Worm (Caenorhabditis elegans) whole organism, late embryonic: Measurements from ENCODE around the gene H27A22.1.

ENCODE experiments used
- ahr-1 ChIP-seq: sonication (generic microtip); optimal IDR thresholded peaks from 2 replicates; lab custom pipeline; 2016; ENCODE audit warnings: missing genetic modification characterization, missing compliant biosample characterization
- ceh-24 ChIP-seq: sonication (generic microtip); optimal IDR thresholded peaks from 2 replicates; lab custom pipeline; 2016; ENCODE audit warnings: mild to moderate bottlenecking, missing genetic modification characterization, missing compliant biosample characterization
- ceh-30 ChIP-seq: fragments of 150-350 bp; optimal IDR thresholded peaks from 2 replicates; lab custom pipeline; 2014; ENCODE audit warnings: missing biosample characterization, missing genetic modification characterization
- elt-4 ChIP-seq: sonication (generic microtip); optimal IDR thresholded peaks from 2 replicates; lab custom pipeline; 2016; ENCODE audit warnings: missing genetic modification characterization, missing compliant biosample characterization
- fkh-6 ChIP-seq: sonication (generic microtip); optimal IDR thresholded peaks from 2 replicates; lab custom pipeline; 2016; ENCODE audit warnings: missing genetic modification characterization, missing compliant biosample characterization
- lim-6 ChIP-seq: sonication (generic microtip); optimal IDR thresholded peaks from 2 replicates; lab custom pipeline; 2016; ENCODE audit warnings: missing genetic modification characterization, missing compliant biosample characterization
- nhr-11 ChIP-seq: fragments of 150-350 bp; optimal IDR thresholded peaks from 2 replicates; lab custom pipeline; 2014; ENCODE audit warnings: missing biosample characterization, missing genetic modification characterization
- pag-3 ChIP-seq: sonication (generic microtip); optimal IDR thresholded peaks from 2 replicates; lab custom pipeline; 2016; ENCODE audit warnings: missing compliant biosample characterization, missing genetic modification characterization, borderline replicate concordance
- pha-4 ChIP-seq: fragments of 150-350 bp; optimal IDR thresholded peaks from 2 replicates; lab custom pipeline; 2018; ENCODE audit warnings: missing biosample characterization, missing genetic modification reagents, missing genetic modification characterization
- pqm-1 ChIP-seq: sonication (generic microtip); optimal IDR thresholded peaks from 2 replicates; lab custom pipeline; 2016; ENCODE audit warnings: missing genetic modification characterization, missing compliant biosample characterization
- sdc-2 ChIP-seq: sonication (generic microtip); optimal IDR thresholded peaks from 2 replicates; lab custom pipeline; 2016; ENCODE audit warnings: missing genotype, missing genetic modification characterization, missing compliant biosample characterization
- sox-2 ChIP-seq: fragments of 200-800 bp; sonication (Bioruptor generic); IDR thresholded peaks from 2 replicates; pipeline ENCODE4 v1.3.6; 2022; ENCODE audit warnings: missing genetic modification reagents, missing genetic modification characterization, missing compliant biosample characterization
- tbx-2 ChIP-seq: sonication (generic microtip); optimal IDR thresholded peaks from 2 replicates; lab custom pipeline; 2016; ENCODE audit warnings: missing genetic modification characterization, missing compliant biosample characterization
- unc-55 ChIP-seq: sonication (generic microtip); optimal IDR thresholded peaks from 2 replicates; lab custom pipeline; 2017; ENCODE audit warnings: missing biosample characterization, missing genetic modification reagents, missing genetic modification characterization

- TF ChIP-seq pqm-1 (tag; lab: Kevin White, UChicago): no peak
- TF ChIP-seq pha-4 (tag; lab: Kevin White, UChicago): no peak
- TF ChIP-seq sdc-2: no peak
- TF ChIP-seq fkh-6 (tag; lab: Kevin White, UChicago): no peak
- no peak for TF ChIP-seq sox-2 (GFP tag; lab: Robert Waterston, UW)
- no peak for TF ChIP-seq ahr-1 (tag; lab: Kevin White, UChicago)
- no peak for TF ChIP-seq lim-6 (tag; lab: Kevin White, UChicago)
- no peak for TF ChIP-seq unc-55 (GFP tag; lab: Kevin White, UChicago)
- TF ChIP-seq elt-4 (tag; lab: Kevin White, UChicago): no peak
- TF ChIP-seq tbx-2 (tag; lab: Kevin White, UChicago): no peak
- no peak for TF ChIP-seq nhr-11 (tag; lab: Kevin White, UChicago)
- TF ChIP-seq pag-3 (tag; lab: Kevin White, UChicago): no peak
- no peak for TF ChIP-seq ceh-30 (tag; lab: Kevin White, UChicago)
- no peak for TF ChIP-seq ceh-24
Observed at ce11 chrV:10640977-10641376, 38.6 kb downstream of the H27A22.1 start.
